Fruit fly (Drosophila melanogaster) whole organism, embryonic: ENCODE data around the gene RpS20.

Source experiments
- CG11696 ChIP-seq: fragments of 200-800 bp; sonication (Bioruptor generic); IDR thresholded peaks from 2 replicates; pipeline ENCODE4 v1.3.6; 2022; ENCODE audit warnings: missing biosample characterization, missing genetic modification characterization
- CG34422 ChIP-seq: fragments of 200-800 bp; sonication (Bioruptor generic); IDR thresholded peaks from 3 replicates; pipeline ENCODE4 v1.3.6; 2022; ENCODE audit warnings: missing biosample characterization, missing genetic modification characterization
- Ets97D ChIP-seq: fragments of 200-800 bp; sonication (Bioruptor generic); optimal IDR thresholded peaks from 3 replicates; lab custom pipeline; 2016; ENCODE audit warnings: missing biosample characterization, missing genetic modification characterization
- HLH54F ChIP-seq: fragments of 200-800 bp; sonication (Bioruptor generic); optimal IDR thresholded peaks from 3 replicates; lab custom pipeline; 2016; ENCODE audit warnings: missing biosample characterization, missing genetic modification characterization
- Jarid2 ChIP-seq: fragments of 200-800 bp; sonication (Bioruptor generic); optimal IDR thresholded peaks from 3 replicates; lab custom pipeline; 2017; ENCODE audit warnings: mild to moderate bottlenecking, missing biosample characterization, missing genetic modification reagents, missing genetic modification characterization
- Sin3A ChIP-seq: fragments of >200 bp; optimal IDR thresholded peaks from 2 replicates; lab custom pipeline; 2018
- Sox102F ChIP-seq: fragments of 200-800 bp; sonication (Bioruptor generic); optimal IDR thresholded peaks from 2 replicates; lab custom pipeline; 2018; ENCODE audit warnings: missing biosample characterization, mild to moderate bottlenecking, missing genetic modification characterization, moderate library complexity
- croc ChIP-seq: fragments of 200-800 bp; sonication (Bioruptor generic); conservative IDR thresholded peaks from 3 replicates; pipeline ENCODE4 v1.3.6; 2022; ENCODE audit warnings: missing biosample characterization, missing genetic modification characterization
- inv ChIP-seq: fragments of 200-800 bp; sonication (Bioruptor generic); IDR thresholded peaks from 2 replicates; pipeline ENCODE4 v1.3.6; 2022; ENCODE audit warnings: missing biosample characterization, missing genetic modification characterization; ENCODE audit not compliant: partially characterized antibody
- lab ChIP-seq: fragments of 200-800 bp; sonication (Bioruptor generic); optimal IDR thresholded peaks from 3 replicates; lab custom pipeline; 2017; ENCODE audit warnings: missing biosample characterization, missing genetic modification characterization, mild to moderate bottlenecking, moderate library complexity, missing genetic modification reagents

dm6 chr3R:20783714-20784435, 38.1 kb upstream of the RpS20 start:
- TF ChIP-seq Sox102F (GFP tag; lab: Kevin White, UChicago) (no peak), lab (GFP tag; lab: Kevin White, UChicago) (no peak), Ets97D (GFP tag; lab: Kevin White, UChicago) (no peak), croc (GFP tag; lab: Robert Waterston, UW) (no peak), Jarid2 (GFP tag; lab: Kevin White, UChicago) (no peak), Sin3A (lab: Kevin White, UChicago) (no peak), inv (GFP tag; lab: Robert Waterston, UW) (no peak), CG34422 (GFP tag; lab: Robert Waterston, UW) (no peak), HLH54F (GFP tag; lab: Kevin White, UChicago) (no peak), CG11696 (GFP tag; lab: Robert Waterston, UW) (no peak)
